Worm (Caenorhabditis elegans) whole organism, mixed stage, embryonic: ENCODE data around the gene srd-38.

Source experiments
- cnd-1 ChIP-seq: fragments of 200-800 bp; sonication (Bioruptor generic); optimal IDR thresholded peaks from 2 replicates; lab custom pipeline; 2018; ENCODE audit warnings: mild to moderate bottlenecking, missing genetic modification characterization, missing compliant biosample characterization
- elt-1 ChIP-seq: sonication (generic microtip); optimal IDR thresholded peaks from 2 replicates; lab custom pipeline; 2017; ENCODE audit warnings: missing genetic modification characterization, mild to moderate bottlenecking, missing compliant biosample characterization, antibody characterized with exemption, moderate library complexity, borderline replicate concordance; ENCODE audit not compliant: insufficient read depth
- lin-32 ChIP-seq: fragments of 200-800 bp; sonication (Bioruptor generic); optimal IDR thresholded peaks from 2 replicates; lab custom pipeline; 2018; ENCODE audit warnings: mild to moderate bottlenecking, missing genetic modification characterization, missing compliant biosample characterization
- mls-2 ChIP-seq: sonication (generic microtip); optimal IDR thresholded peaks from 2 replicates; lab custom pipeline; 2016; ENCODE audit warnings: mild to moderate bottlenecking, missing genetic modification characterization, moderate library complexity, missing compliant biosample characterization
- nhr-12 ChIP-seq: fragments of 150-350 bp; optimal IDR thresholded peaks from 2 replicates; lab custom pipeline; 2014; ENCODE audit warnings: missing biosample characterization, missing genetic modification characterization
- nhr-237 ChIP-seq: fragments of 150-350 bp; optimal IDR thresholded peaks from 2 replicates; lab custom pipeline; 2014; ENCODE audit warnings: missing biosample characterization, missing genetic modification characterization
- pha-4 ChIP-seq: fragments of 150-350 bp; optimal IDR thresholded peaks from 2 replicates; lab custom pipeline; 2018; ENCODE audit warnings: missing biosample characterization, missing genetic modification reagents, missing genetic modification characterization
- snpc-4 ChIP-seq: fragments of 150-350 bp; optimal IDR thresholded peaks from 2 replicates; lab custom pipeline; 2014; ENCODE audit warnings: missing biosample characterization, missing genetic modification characterization
- unc-62 ChIP-seq: fragments of 150-350 bp; optimal IDR thresholded peaks from 2 replicates; lab custom pipeline; 2014; ENCODE audit warnings: missing biosample characterization, missing genetic modification reagents, missing genetic modification characterization
- ztf-11 ChIP-seq: fragments of 150-350 bp; optimal IDR thresholded peaks from 2 replicates; lab custom pipeline; 2014; ENCODE audit warnings: missing biosample characterization, missing genetic modification characterization

DNA sequence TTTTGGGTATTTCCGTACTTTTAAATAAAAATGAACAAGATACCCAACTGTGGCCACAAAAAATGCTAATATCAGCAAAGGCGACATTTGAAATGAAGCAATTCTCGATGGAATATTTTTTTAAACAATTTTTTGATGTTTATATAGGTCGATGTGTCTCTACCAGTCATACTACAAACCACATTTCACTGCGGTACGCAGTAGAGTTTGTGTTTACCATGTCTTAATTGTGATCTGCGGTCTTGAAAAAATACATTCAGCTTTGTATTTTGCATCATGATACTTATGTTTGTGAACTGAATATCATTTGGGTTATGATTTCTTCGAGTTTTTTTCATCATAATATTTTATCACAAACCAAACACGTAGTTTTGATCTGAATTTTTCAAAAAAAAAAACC is 7.5 kb upstream of the srd-38 start, which contains the start of gene cyp-14A4:
- TF ChIP-seq cnd-1 (tag; lab: Kevin White, UChicago) = no peak
- TF ChIP-seq ztf-11 (tag; lab: Kevin White, UChicago) = no peak
- no peak for TF ChIP-seq elt-1 (tag; lab: Kevin White, UChicago)
- no peak for TF ChIP-seq mls-2
- no peak for TF ChIP-seq lin-32 (GFP tag; lab: Kevin White, UChicago)
- no peak for TF ChIP-seq snpc-4 (tag; lab: Kevin White, UChicago)
- TF ChIP-seq nhr-12 = no peak
- no peak for TF ChIP-seq unc-62 (GFP tag; lab: Kevin White, UChicago)
- TF ChIP-seq nhr-237 (tag; lab: Kevin White, UChicago) = no peak
- TF ChIP-seq pha-4 (tag; lab: Kevin White, UChicago) = no peak
